Fruit fly (Drosophila melanogaster) Kc167 (cell line): ENCODE results near the gene CG7800.

ENCODE experiments used
- h ChIP-seq: fragments of >200 bp; optimal IDR thresholded peaks from 3 replicates; lab custom pipeline; 2018; ENCODE audit warnings: missing external identifiers
- insv ChIP-seq: fragments of >200 bp; optimal IDR thresholded peaks from 3 replicates; lab custom pipeline; 2018; ENCODE audit warnings: missing external identifiers
- psq ChIP-seq: fragments of >200 bp; optimal IDR thresholded peaks from 2 replicates; lab custom pipeline; 2017; ENCODE audit warnings: missing external identifiers
- ttk ChIP-seq: sonication (Bioruptor generic); optimal IDR thresholded peaks from 2 replicates; lab custom pipeline; 2017; ENCODE audit warnings: missing external identifiers

DNA sequence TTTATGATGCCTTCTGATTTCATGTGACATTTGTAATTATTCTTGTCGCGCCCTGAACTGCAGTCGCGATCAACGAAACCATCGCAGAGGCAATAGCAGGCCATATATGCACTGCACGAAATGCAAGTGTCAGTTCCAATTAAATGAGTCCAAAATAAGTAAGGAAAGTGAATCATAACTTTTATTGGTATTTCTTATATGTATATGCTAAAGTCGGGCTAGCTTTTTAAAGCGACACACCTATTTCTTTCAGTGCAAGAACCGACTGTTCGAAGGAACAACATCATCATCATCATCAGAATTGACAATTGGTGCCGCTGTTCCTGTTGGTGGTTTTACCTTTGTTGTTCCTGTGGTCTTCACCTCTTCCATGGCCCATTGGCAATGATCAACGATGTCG is 20.6 kb upstream of the CG7800 start:
- TF ChIP-seq ttk (lab: Kevin White, UChicago) (no peak), insv (lab: Kevin White, UChicago) (no peak), psq (lab: Kevin White, UChicago) (no peak), h (lab: Kevin White, UChicago) (no peak)
